Fruit fly (Drosophila melanogaster): ENCODE data around the gene CG6040.

The CG6040 gene

dm6 chr3R:19101267-19101840 lies 4.6 kb downstream of the CG6040 start:
- TF ChIP-seq CG5204 (GFP tag; optimal IDR thresholded peaks at IDR 0.05) (no peak), Hr96 (GFP tag; optimal IDR thresholded peaks at IDR 0.05) (no peak), Crg-1 (GFP tag; optimal IDR thresholded peaks at IDR 0.05) (no peak), CG12768 (GFP tag; optimal IDR thresholded peaks at IDR 0.05) (no peak), CG11617 (GFP tag; optimal IDR thresholded peaks at IDR 0.05) (no peak), Clk (GFP tag; optimal IDR thresholded peaks at IDR 0.05) (no peak), Mnt (GFP tag; optimal IDR thresholded peaks at IDR 0.05) (no peak), CG33017 (tag; optimal IDR thresholded peaks at IDR 0.05) (no peak), tj (GFP tag; optimal IDR thresholded peaks at IDR 0.05) (no peak), CG7101 (tag; optimal IDR thresholded peaks at IDR 0.05) (no peak)

- TF ChIP-seq kay (GFP tag; ENCODE audit: borderline replicate concordance) (no peak), CG7101 (tag; optimal IDR thresholded peaks at IDR 0.05) (no peak), cic (GFP tag; optimal IDR thresholded peaks at IDR 0.05) (no peak), tj (GFP tag; optimal IDR thresholded peaks at IDR 0.05) (no peak), cnc (optimal IDR thresholded peaks at IDR 0.05) (no peak), CG1620 (GFP tag; optimal IDR thresholded peaks at IDR 0.05) (no peak), CG11617 (GFP tag; optimal IDR thresholded peaks at IDR 0.05) (no peak), Clk (GFP tag; optimal IDR thresholded peaks at IDR 0.05) (no peak), CG33017 (tag; optimal IDR thresholded peaks at IDR 0.05) (no peak), toe (GFP tag; optimal IDR thresholded peaks at IDR 0.05) (no peak), CG7045 (GFP tag; optimal IDR thresholded peaks at IDR 0.05) (no peak), Hr96 (GFP tag; optimal IDR thresholded peaks at IDR 0.05) (no peak), Crg-1 (GFP tag; optimal IDR thresholded peaks at IDR 0.05) (no peak), ovo (GFP tag; optimal IDR thresholded peaks at IDR 0.05) (no peak)
Measured at dm6 chr3R:19103189-19103588, 6.4 kb downstream of the CG6040 start.

- no peak for TF ChIP-seq Crg-1 (GFP tag; optimal IDR thresholded peaks at IDR 0.05)
- TF ChIP-seq CG33017 (tag; optimal IDR thresholded peaks at IDR 0.05): no peak
- TF ChIP-seq CG7101 (tag; optimal IDR thresholded peaks at IDR 0.05): no peak
Measured at dm6 chr3R:19104123-19104522, 7.4 kb downstream of the CG6040 start.

- TF ChIP-seq CG7045 (GFP tag; optimal IDR thresholded peaks at IDR 0.05): no peak
- no peak for TF ChIP-seq Clk (GFP tag; optimal IDR thresholded peaks at IDR 0.05)
- TF ChIP-seq CG14711 (tag; optimal IDR thresholded peaks at IDR 0.05): no peak
- TF ChIP-seq toe (GFP tag; optimal IDR thresholded peaks at IDR 0.05): no peak
- no peak for TF ChIP-seq CG7101 (tag; optimal IDR thresholded peaks at IDR 0.05)
- no peak for TF ChIP-seq CG1620 (GFP tag; optimal IDR thresholded peaks at IDR 0.05)
- no peak for TF ChIP-seq tj (GFP tag; optimal IDR thresholded peaks at IDR 0.05)
- TF ChIP-seq Mnt (GFP tag; optimal IDR thresholded peaks at IDR 0.05): no peak
- TF ChIP-seq kay (GFP tag; ENCODE audit: borderline replicate concordance): no peak
- no peak for TF ChIP-seq CG33017 (tag; optimal IDR thresholded peaks at IDR 0.05)
- no peak for TF ChIP-seq bab1 (GFP tag; optimal IDR thresholded peaks at IDR 0.05)
- no peak for TF ChIP-seq pad (GFP tag; optimal IDR thresholded peaks at IDR 0.05)
- no peak for TF ChIP-seq cnc (optimal IDR thresholded peaks at IDR 0.05)
- TF ChIP-seq ovo (GFP tag; optimal IDR thresholded peaks at IDR 0.05): no peak
- TF ChIP-seq CG5204 (GFP tag; optimal IDR thresholded peaks at IDR 0.05): no peak
- TF ChIP-seq Hr96 (GFP tag; optimal IDR thresholded peaks at IDR 0.05): no peak
- no peak for TF ChIP-seq CG12768 (GFP tag; optimal IDR thresholded peaks at IDR 0.05)
- TF ChIP-seq CG11617 (GFP tag; optimal IDR thresholded peaks at IDR 0.05): no peak
- no peak for TF ChIP-seq cic (GFP tag; optimal IDR thresholded peaks at IDR 0.05)
Measured at dm6 chr3R:19105821-19106220, 9.1 kb downstream of the CG6040 start.

dm6 chr3R:19106452-19106851 lies 9.7 kb downstream of the CG6040 start:
- no peak for TF ChIP-seq kay (GFP tag; ENCODE audit: borderline replicate concordance)
- no peak for TF ChIP-seq Mnt (GFP tag; optimal IDR thresholded peaks at IDR 0.05)
- TF ChIP-seq Hr96 (GFP tag; optimal IDR thresholded peaks at IDR 0.05): no peak

- TF ChIP-seq cic (GFP tag; optimal IDR thresholded peaks at IDR 0.05) (no peak), bab1 (GFP tag; optimal IDR thresholded peaks at IDR 0.05) (no peak), CG33017 (tag; optimal IDR thresholded peaks at IDR 0.05) (no peak), pad (GFP tag; optimal IDR thresholded peaks at IDR 0.05) (no peak), Crg-1 (GFP tag; optimal IDR thresholded peaks at IDR 0.05) (no peak), kay (GFP tag; ENCODE audit: borderline replicate concordance) (no peak), CG1620 (GFP tag; optimal IDR thresholded peaks at IDR 0.05) (no peak), CG7101 (tag; optimal IDR thresholded peaks at IDR 0.05) (no peak), ovo (GFP tag; optimal IDR thresholded peaks at IDR 0.05) (no peak), toe (GFP tag; optimal IDR thresholded peaks at IDR 0.05) (no peak), CG5204 (GFP tag; optimal IDR thresholded peaks at IDR 0.05) (no peak), CG11617 (GFP tag; optimal IDR thresholded peaks at IDR 0.05) (no peak)
Measured at dm6 chr3R:19107058-19107457, 10.3 kb downstream of the CG6040 start.

dm6 chr3R:19108126-19108525 lies 11.4 kb downstream of the CG6040 start:
- TF ChIP-seq bab1 (GFP tag; optimal IDR thresholded peaks at IDR 0.05): no peak
- TF ChIP-seq ovo (GFP tag; optimal IDR thresholded peaks at IDR 0.05): no peak
- no peak for TF ChIP-seq toe (GFP tag; optimal IDR thresholded peaks at IDR 0.05)
- TF ChIP-seq kay (GFP tag; ENCODE audit: borderline replicate concordance): no peak
- no peak for TF ChIP-seq Hr96 (GFP tag; optimal IDR thresholded peaks at IDR 0.05)
- TF ChIP-seq pad (GFP tag; optimal IDR thresholded peaks at IDR 0.05): no peak
- TF ChIP-seq Mnt (GFP tag; optimal IDR thresholded peaks at IDR 0.05): no peak
- TF ChIP-seq CG5204 (GFP tag; optimal IDR thresholded peaks at IDR 0.05): no peak
- TF ChIP-seq CG7101 (tag; optimal IDR thresholded peaks at IDR 0.05): no peak
- no peak for TF ChIP-seq CG14711 (tag; optimal IDR thresholded peaks at IDR 0.05)
- TF ChIP-seq cic (GFP tag; optimal IDR thresholded peaks at IDR 0.05): no peak
- TF ChIP-seq CG1620 (GFP tag; optimal IDR thresholded peaks at IDR 0.05): no peak
- no peak for TF ChIP-seq Clk (GFP tag; optimal IDR thresholded peaks at IDR 0.05)
- TF ChIP-seq CG33017 (tag; optimal IDR thresholded peaks at IDR 0.05): no peak
- no peak for TF ChIP-seq Crg-1 (GFP tag; optimal IDR thresholded peaks at IDR 0.05)
- TF ChIP-seq tj (GFP tag; optimal IDR thresholded peaks at IDR 0.05): no peak

Data from whole organism, adult.